Fruit fly (Drosophila melanogaster) whole organism, embryonic: ENCODE results near the gene Unc50.

Experiments
- Awh ChIP-seq: fragments of 200-800 bp; sonication (Bioruptor generic); IDR thresholded peaks from 2 replicates; pipeline ENCODE4, ENCODE4 v1.3.6; 2022; ENCODE audit warnings: missing biosample characterization, missing genetic modification characterization
- Bdp1 ChIP-seq: fragments of 200-800 bp; sonication (Bioruptor generic); optimal IDR thresholded peaks from 3 replicates; lab custom pipeline; 2016; ENCODE audit warnings: missing biosample characterization, missing genetic modification characterization
- BtbVII ChIP-seq: fragments of 200-800 bp; sonication (Bioruptor generic); optimal IDR thresholded peaks from 3 replicates; lab custom pipeline; 2017; ENCODE audit warnings: missing biosample characterization, mild to moderate bottlenecking, missing genetic modification characterization
- CG10543 ChIP-seq: fragments of 200-800 bp; sonication (Bioruptor generic); optimal IDR thresholded peaks from 3 replicates; lab custom pipeline; 2017; ENCODE audit warnings: missing biosample characterization, mild to moderate bottlenecking, missing genetic modification characterization, moderate library complexity
- CG10565 ChIP-seq: fragments of 200-800 bp; sonication (Bioruptor generic); optimal IDR thresholded peaks from 3 replicates; lab custom pipeline; 2016; ENCODE audit warnings: missing biosample characterization, mild to moderate bottlenecking, missing genetic modification characterization
- CG11696 ChIP-seq: fragments of 200-800 bp; sonication (Bioruptor generic); IDR thresholded peaks from 2 replicates; pipeline ENCODE4 v1.3.6; 2022; ENCODE audit warnings: missing biosample characterization, missing genetic modification characterization
- CG15011 ChIP-seq: fragments of 200-800 bp; sonication (Bioruptor generic); optimal IDR thresholded peaks from 3 replicates; lab custom pipeline; 2018; ENCODE audit warnings: missing biosample characterization, mild to moderate bottlenecking, missing genetic modification characterization
- CG1529 ChIP-seq: fragments of 200-800 bp; sonication (Bioruptor generic); optimal IDR thresholded peaks from 3 replicates; lab custom pipeline; 2018; ENCODE audit warnings: missing biosample characterization, missing genetic modification characterization
- CG15479 ChIP-seq: fragments of 200-800 bp; sonication (Bioruptor generic); optimal IDR thresholded peaks from 3 replicates; lab custom pipeline; 2019; ENCODE audit warnings: missing biosample characterization, mild to moderate bottlenecking, missing genetic modification characterization, moderate library complexity
- CG15696 ChIP-seq: fragments of 200-800 bp; sonication (Bioruptor generic); optimal IDR thresholded peaks from 2 replicates; lab custom pipeline; 2019; ENCODE audit warnings: missing biosample characterization, mild to moderate bottlenecking, missing genetic modification characterization, moderate library complexity
- CG1603 ChIP-seq: fragments of 200-800 bp; sonication (Bioruptor generic); optimal IDR thresholded peaks from 2 replicates; lab custom pipeline; 2019; ENCODE audit warnings: missing biosample characterization, mild to moderate bottlenecking, missing genetic modification characterization, moderate library complexity
- CG18619 ChIP-seq: fragments of 200-800 bp; sonication (Bioruptor generic); optimal IDR thresholded peaks from 3 replicates; lab custom pipeline; 2017; ENCODE audit warnings: missing biosample characterization, mild to moderate bottlenecking, missing genetic modification characterization
- CG3995 ChIP-seq: fragments of 200-800 bp; sonication (Bioruptor generic); optimal IDR thresholded peaks from 3 replicates; lab custom pipeline; 2016; ENCODE audit warnings: missing biosample characterization, missing genetic modification characterization
- CG6791 ChIP-seq: fragments of 200-800 bp; sonication (Bioruptor generic); IDR thresholded peaks from 3 replicates; pipeline ENCODE4 v1.3.6; 2022; ENCODE audit warnings: missing biosample characterization, missing genetic modification characterization; ENCODE audit not compliant: partially characterized antibody
- CG6854 ChIP-seq: fragments of 200-800 bp; sonication (Bioruptor generic); optimal IDR thresholded peaks from 3 replicates; lab custom pipeline; 2017; ENCODE audit warnings: missing biosample characterization, mild to moderate bottlenecking, missing genetic modification characterization
- CG7963 ChIP-seq: fragments of 200-800 bp; sonication (Bioruptor generic); IDR thresholded peaks from 3 replicates; pipeline ENCODE4 v1.3.6; 2022; ENCODE audit warnings: missing biosample characterization, missing genetic modification characterization; ENCODE audit not compliant: partially characterized antibody
- CG8388 ChIP-seq: fragments of 200-800 bp; sonication (Bioruptor generic); optimal IDR thresholded peaks from 2 replicates; lab custom pipeline; 2019; ENCODE audit warnings: missing biosample characterization, mild to moderate bottlenecking, missing genetic modification characterization, moderate library complexity
- CG9817 ChIP-seq: fragments of 200-800 bp; sonication (Bioruptor generic); optimal IDR thresholded peaks from 2 replicates; lab custom pipeline; 2018; ENCODE audit warnings: missing biosample characterization, mild to moderate bottlenecking, missing genetic modification characterization, moderate library complexity
- CrebB ChIP-seq: fragments of 200-800 bp; sonication (Bioruptor generic); optimal IDR thresholded peaks from 3 replicates; lab custom pipeline; 2018; ENCODE audit warnings: missing biosample characterization, mild to moderate bottlenecking, missing genetic modification characterization
- D19B ChIP-seq: fragments of 200-800 bp; sonication (Bioruptor generic); optimal IDR thresholded peaks from 2 replicates; lab custom pipeline; 2017; ENCODE audit warnings: missing biosample characterization, mild to moderate bottlenecking, missing genetic modification characterization
- Dbx ChIP-seq: fragments of 200-800 bp; sonication (Bioruptor generic); IDR thresholded peaks from 3 replicates; pipeline ENCODE4 v1.3.6; 2022; ENCODE audit warnings: missing biosample characterization, missing genetic modification characterization
- Dip3 ChIP-seq: fragments of 200-800 bp; sonication (Bioruptor generic); optimal IDR thresholded peaks from 3 replicates; lab custom pipeline; 2016; ENCODE audit warnings: missing biosample characterization, missing genetic modification characterization
- Eip74EF ChIP-seq, 2 experiments: fragments of 200-800 bp in 1 of 2; fragments of >200 bp in 1 of 2; sonication (Bioruptor generic) in 1 of 2; optimal IDR thresholded peaks; 2 replicates each; lab custom pipeline; 2017 to 2019; ENCODE audit warnings: missing biosample characterization in 2 of 2, missing genetic modification characterization in 2 of 2, mild to moderate bottlenecking in 1 of 2, moderate library complexity in 1 of 2
- Hr78 ChIP-seq, 2 experiments: fragments of 200-800 bp in 1 of 2; fragments of >200 bp in 1 of 2; sonication (Bioruptor generic) in 1 of 2; optimal IDR thresholded peaks; 2 replicates each; lab custom pipeline; 2017 to 2019; ENCODE audit warnings: missing biosample characterization in 2 of 2, missing genetic modification characterization in 2 of 2, mild to moderate bottlenecking in 1 of 2, moderate library complexity in 1 of 2
- MBD-R2 ChIP-seq: fragments of 200-800 bp; sonication (Bioruptor generic); IDR thresholded peaks from 2 replicates; pipeline ENCODE4 v1.3.6; 2022; ENCODE audit warnings: missing biosample characterization, missing genetic modification characterization
- Med ChIP-seq: fragments of 200-800 bp; sonication (Bioruptor generic); peaks from one replicate; lab custom pipeline; 2016; ENCODE audit warnings: missing biosample characterization, missing genetic modification characterization, mild to moderate bottlenecking, inconsistent platforms, moderate library complexity
- Nf-YB ChIP-seq: fragments of 200-800 bp; sonication (Bioruptor generic); optimal IDR thresholded peaks from 3 replicates; lab custom pipeline; 2019; ENCODE audit warnings: missing biosample characterization, mild to moderate bottlenecking, missing genetic modification characterization, moderate library complexity
- Opbp ChIP-seq: fragments of 200-800 bp; sonication (Bioruptor generic); IDR thresholded peaks from 3 replicates; pipeline ENCODE4 v1.3.6; 2022; ENCODE audit warnings: missing biosample characterization, missing genetic modification characterization; ENCODE audit not compliant: partially characterized antibody
- Ptx1 ChIP-seq: fragments of 200-800 bp; sonication (Bioruptor generic); IDR thresholded peaks from 2 replicates; pipeline ENCODE4 v1.3.6; 2022; ENCODE audit warnings: missing biosample characterization, missing genetic modification characterization
- Side ChIP-seq: fragments of 200-800 bp; sonication (Bioruptor generic); optimal IDR thresholded peaks from 2 replicates; lab custom pipeline; 2016; ENCODE audit warnings: missing biosample characterization, missing genetic modification characterization
- ash1 ChIP-seq: fragments of 200-800 bp; sonication (Bioruptor generic); optimal IDR thresholded peaks from 2 replicates; lab custom pipeline; 2018; ENCODE audit warnings: missing biosample characterization, mild to moderate bottlenecking, missing genetic modification characterization
- chn ChIP-seq: fragments of 200-800 bp; sonication (Bioruptor generic); optimal IDR thresholded peaks from 2 replicates; lab custom pipeline; 2016; ENCODE audit warnings: missing biosample characterization, missing genetic modification characterization
- dati ChIP-seq: fragments of 200-800 bp; sonication (Bioruptor generic); IDR thresholded peaks from 2 replicates; pipeline ENCODE4 v1.3.6; 2022; ENCODE audit warnings: missing biosample characterization, missing genetic modification characterization
- dpn ChIP-seq, 2 experiments: fragments of 200-800 bp; sonication (Bioruptor generic); optimal IDR thresholded peaks; 3 replicates each; lab custom pipeline; 2016; ENCODE audit warnings: missing biosample characterization in 2 of 2, missing genetic modification characterization in 2 of 2
- fd96Cb ChIP-seq: fragments of 200-800 bp; sonication (Bioruptor generic); optimal IDR thresholded peaks from 2 replicates; lab custom pipeline; 2018; ENCODE audit warnings: missing biosample characterization, mild to moderate bottlenecking, missing genetic modification characterization, moderate library complexity
- fru ChIP-seq: fragments of >200 bp; optimal IDR thresholded peaks from 2 replicates; lab custom pipeline; 2017
- jigr1 ChIP-seq: fragments of 200-800 bp; sonication (Bioruptor generic); IDR thresholded peaks from 3 replicates; pipeline ENCODE4 v1.3.6; 2022; ENCODE audit warnings: missing biosample characterization, missing genetic modification characterization
- luna ChIP-seq: fragments of 200-800 bp; sonication (Bioruptor generic); optimal IDR thresholded peaks from 2 replicates; lab custom pipeline; 2016; ENCODE audit warnings: missing biosample characterization, missing genetic modification characterization
- mld ChIP-seq: fragments of 200-800 bp; sonication (Bioruptor generic); IDR thresholded peaks from 3 replicates; pipeline ENCODE4 v1.3.6; 2022; ENCODE audit warnings: missing biosample characterization, missing genetic modification characterization; ENCODE audit not compliant: partially characterized antibody
- pho ChIP-seq: fragments of 200-800 bp; sonication (Bioruptor generic); optimal IDR thresholded peaks from 2 replicates; lab custom pipeline; 2016; ENCODE audit warnings: missing biosample characterization, missing genetic modification characterization
- phol ChIP-seq: fragments of 200-800 bp; sonication (Bioruptor generic); optimal IDR thresholded peaks from 3 replicates; lab custom pipeline; 2018; ENCODE audit warnings: missing biosample characterization, mild to moderate bottlenecking, missing genetic modification characterization, moderate library complexity
- psq ChIP-seq: fragments of 200-800 bp; sonication (Bioruptor generic); optimal IDR thresholded peaks from 2 replicates; lab custom pipeline; 2017; ENCODE audit warnings: missing biosample characterization, missing genetic modification characterization
- salm ChIP-seq: fragments of 200-800 bp; sonication (Bioruptor generic); optimal IDR thresholded peaks from 2 replicates; lab custom pipeline; 2018; ENCODE audit warnings: missing biosample characterization, mild to moderate bottlenecking, missing genetic modification characterization
- sima ChIP-seq: fragments of 200-800 bp; sonication (Bioruptor generic); optimal IDR thresholded peaks from 2 replicates; lab custom pipeline; 2016; ENCODE audit warnings: missing biosample characterization, missing genetic modification characterization
- so ChIP-seq: fragments of 200-800 bp; sonication (Bioruptor generic); IDR thresholded peaks from 3 replicates; pipeline ENCODE4 v1.3.6; 2022; ENCODE audit warnings: missing biosample characterization, missing genetic modification characterization
- tgo ChIP-seq: fragments of 200-800 bp; sonication (Bioruptor generic); IDR thresholded peaks from 3 replicates; pipeline ENCODE4 v1.3.6; 2022; ENCODE audit warnings: missing biosample characterization, missing genetic modification characterization
- tll ChIP-seq, 2 experiments: fragments of 200-800 bp in 1 of 2; fragments of >200 bp in 1 of 2; sonication (Bioruptor generic) in 1 of 2; optimal IDR thresholded peaks; 2 replicates each; lab custom pipeline; 2017 to 2019; ENCODE audit warnings: missing biosample characterization in 2 of 2, missing genetic modification characterization in 2 of 2, mild to moderate bottlenecking in 1 of 2, moderate library complexity in 1 of 2
- trem ChIP-seq: fragments of 200-800 bp; optimal IDR thresholded peaks from 3 replicates; lab custom pipeline; 2019; ENCODE audit warnings: missing biosample characterization, mild to moderate bottlenecking, missing genetic modification characterization, moderate library complexity
- ttk ChIP-seq: fragments of 200-800 bp; sonication (Bioruptor generic); IDR thresholded peaks from 2 replicates; pipeline ENCODE4 v2.1.2; 2022; ENCODE audit warnings: missing biosample characterization, missing genetic modification characterization

The Unc50 gene

DNA sequence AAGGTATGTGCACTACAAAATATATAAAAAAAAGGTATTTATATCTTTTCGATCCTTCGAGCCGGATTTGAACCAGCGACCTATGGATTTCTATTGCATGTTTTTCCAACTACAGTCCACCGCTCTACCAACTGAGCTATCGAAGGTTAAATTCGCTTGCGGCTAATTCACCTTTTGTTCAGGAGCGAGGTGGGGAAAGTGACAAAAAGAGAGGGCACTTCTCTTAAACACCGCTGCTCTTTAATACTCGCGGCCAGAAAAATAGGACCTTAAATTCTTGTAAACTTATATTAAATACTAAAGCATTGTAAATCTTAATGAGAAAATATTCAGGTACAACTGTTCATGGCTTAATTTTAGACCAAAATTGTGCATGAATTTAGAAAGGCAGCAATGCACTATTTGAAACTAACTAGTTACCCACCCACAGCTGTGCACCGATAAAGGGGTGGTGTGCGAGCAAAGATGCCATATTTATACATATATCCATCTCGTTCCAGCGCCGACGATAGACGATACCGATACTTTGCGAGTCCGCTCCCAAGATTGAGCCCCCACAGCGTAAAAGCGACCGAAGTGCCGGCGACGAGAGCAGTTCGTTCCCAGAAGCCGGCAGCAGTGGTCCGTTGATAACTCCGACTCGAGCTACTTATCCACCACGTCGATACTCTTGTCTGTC lies 7.2 kb downstream of the Unc50 start (continued):
- TF ChIP-seq Nf-YB (GFP tag; lab: Kevin White, UChicago), result peak; percentile 89
- TF ChIP-seq Opbp (GFP tag; lab: Robert Waterston, UW), result peak; percentile 96
- TF ChIP-seq Eip74EF (GFP tag; optimal IDR thresholded peaks at IDR 0.05; lab: Kevin White, UChicago), result peak in 1 of 2 experiments; percentile 98
- TF ChIP-seq CrebB, result peak; percentile 98
- TF ChIP-seq Bdp1 (GFP tag; lab: Kevin White, UChicago), result peak; percentile 99
- TF ChIP-seq Med, result peak; percentile 100
- TF ChIP-seq Awh (GFP tag; lab: Robert Waterston, UW), result peak; percentile 98
- TF ChIP-seq BtbVII, result peak; percentile 98
- peak; percentile 96 for TF ChIP-seq Ptx1
- TF ChIP-seq CG10565, result peak; percentile 92
- TF ChIP-seq CG1529 (GFP tag; lab: Kevin White, UChicago), result peak; percentile 97
- TF ChIP-seq Dbx (GFP tag; lab: Robert Waterston, UW), result peak; percentile 96
- TF ChIP-seq CG3995 (GFP tag; lab: Kevin White, UChicago), result peak; percentile 78
- TF ChIP-seq ttk (GFP tag; lab: Robert Waterston, UW), result peak; percentile 97
- peak; percentile 98 for TF ChIP-seq CG8388 (GFP tag; lab: Kevin White, UChicago)
- TF ChIP-seq chn (GFP tag; lab: Kevin White, UChicago), result peak; percentile 98
- peak; percentile 98 for TF ChIP-seq CG10543
- TF ChIP-seq CG18619 (GFP tag; lab: Kevin White, UChicago), result peak; percentile 97
- peak; percentile 98 for TF ChIP-seq Side (GFP tag; lab: Kevin White, UChicago)
- no peak for TF ChIP-seq fru (lab: Kevin White, UChicago)
- TF ChIP-seq jigr1 (GFP tag; lab: Robert Waterston, UW), result peak; percentile 80; the same call in 2 of the 3 replicates
- peak; percentile 97 for TF ChIP-seq pho (GFP tag; lab: Kevin White, UChicago)
- peak; percentile 97 for TF ChIP-seq Dip3 (GFP tag; lab: Kevin White, UChicago)
- TF ChIP-seq D19B (GFP tag; lab: Kevin White, UChicago), result peak; percentile 91
- TF ChIP-seq CG15011 (GFP tag; lab: Kevin White, UChicago), result peak; percentile 98
- TF ChIP-seq MBD-R2 (GFP tag; lab: Robert Waterston, UW), result peak; percentile 92
- peak; percentile 89 for TF ChIP-seq luna (GFP tag; lab: Kevin White, UChicago)
- peak; percentile 97 for TF ChIP-seq so (GFP tag; lab: Robert Waterston, UW)
- peak; percentile 93 for TF ChIP-seq CG15696 (tag; lab: Kevin White, UChicago)
- TF ChIP-seq ash1, result peak; percentile 95
- peak; percentile 94 for TF ChIP-seq dati (GFP tag; lab: Robert Waterston, UW)
- peak; percentile 96 for TF ChIP-seq trem (tag; lab: Kevin White, UChicago)
- TF ChIP-seq mld (GFP tag; lab: Robert Waterston, UW), result peak; percentile 87
- peak; percentile 98 for TF ChIP-seq CG6854 (GFP tag; lab: Kevin White, UChicago)
- peak; percentile 88 for TF ChIP-seq psq
- peak; percentile 98 for TF ChIP-seq CG1603 (tag; lab: Kevin White, UChicago)
- peak; percentile 97 for TF ChIP-seq fd96Cb
- TF ChIP-seq CG15479 (GFP tag; lab: Kevin White, UChicago), result peak; percentile 55
- peak; percentile 73 for TF ChIP-seq CG7963
- peak; percentile 94 for TF ChIP-seq sima (GFP tag; lab: Kevin White, UChicago)
- TF ChIP-seq dpn (GFP tag; optimal IDR thresholded peaks at IDR 0.05; lab: Kevin White, UChicago), result peak; percentile 98
- peak; percentile 97 for TF ChIP-seq phol
- TF ChIP-seq CG6791 (GFP tag; lab: Robert Waterston, UW), result peak; percentile 92
- peak; percentile 96 for TF ChIP-seq salm (tag; lab: Kevin White, UChicago)
- TF ChIP-seq tll (GFP tag; optimal IDR thresholded peaks at IDR 0.05; lab: Kevin White, UChicago), result peak in 1 of 2 experiments; percentile 64
- TF ChIP-seq CG11696 (GFP tag; lab: Robert Waterston, UW), result peak; percentile 100
- peak in 1 of 2 experiments; percentile 89 for TF ChIP-seq Hr78 (GFP tag; optimal IDR thresholded peaks at IDR 0.05; lab: Kevin White, UChicago)
- peak; percentile 94 for TF ChIP-seq CG9817
- peak; percentile 96 for TF ChIP-seq tgo (GFP tag; lab: Robert Waterston, UW)
